Fruit fly (Drosophila melanogaster): Measurements from ENCODE around the gene eIF1A.
A peak's percentile ranks its signal among the peaks of the same experiment; 100 is the strongest.

Gene eIF1A

DNA sequence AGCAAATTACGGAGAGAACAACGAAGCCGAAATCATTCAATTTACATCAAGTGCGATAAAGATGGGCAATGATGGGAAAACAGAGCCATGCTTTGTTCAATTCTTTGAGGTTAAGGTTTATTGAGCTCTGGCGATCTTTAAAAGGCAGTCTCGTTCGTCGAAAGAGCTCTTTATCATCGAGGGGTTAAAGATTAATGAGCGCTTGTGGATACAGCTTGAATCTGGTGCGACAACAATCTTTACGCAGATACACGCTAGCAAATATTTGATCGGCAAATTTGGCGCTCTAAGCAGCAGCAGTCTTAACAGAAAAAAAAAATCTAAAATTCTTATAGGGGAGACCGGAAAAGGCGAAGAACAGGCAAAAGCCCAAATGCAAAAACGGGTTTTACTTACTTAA, 21.6 kb downstream of the eIF1A start (continued):
- TF ChIP-seq CG6689 (GFP tag; IDR thresholded peaks at IDR 0.05), result no peak
- TF ChIP-seq trh (GFP tag; optimal IDR thresholded peaks at IDR 0.05), result no peak
- no peak for TF ChIP-seq CG17829 (tag; optimal IDR thresholded peaks at IDR 0.05)
- no peak for TF ChIP-seq nau (GFP tag; optimal IDR thresholded peaks at IDR 0.05)
- TF ChIP-seq CG1832 (GFP tag; optimal IDR thresholded peaks at IDR 0.05), result no peak
- TF ChIP-seq unpg (GFP tag; optimal IDR thresholded peaks at IDR 0.05), result no peak
- TF ChIP-seq bigmax (GFP tag; optimal IDR thresholded peaks at IDR 0.05), result peak; percentile 53
- TF ChIP-seq Hmx (GFP tag; optimal IDR thresholded peaks at IDR 0.05), result no peak
- TF ChIP-seq pnt (GFP tag; optimal IDR thresholded peaks at IDR 0.05), result no peak
- TF ChIP-seq lilli (GFP tag; optimal IDR thresholded peaks at IDR 0.05), result peak; percentile 20
- TF ChIP-seq CG17328 (GFP tag; IDR thresholded peaks at IDR 0.05), result no peak
- TF ChIP-seq nmo (GFP tag; optimal IDR thresholded peaks at IDR 0.05), result no peak
- TF ChIP-seq CoRest (tag; optimal IDR thresholded peaks at IDR 0.05), result no peak
- TF ChIP-seq bsh (GFP tag; optimal IDR thresholded peaks at IDR 0.05), result no peak
- TF ChIP-seq CG18011 (GFP tag; optimal IDR thresholded peaks at IDR 0.05), result no peak
- TF ChIP-seq sug (tag; optimal IDR thresholded peaks at IDR 0.05), result no peak
- TF ChIP-seq CG12236 (GFP tag; optimal IDR thresholded peaks at IDR 0.05), result no peak
- no peak for TF ChIP-seq Oaz (GFP tag; IDR thresholded peaks at IDR 0.05)
- TF ChIP-seq Fer2 (tag; optimal IDR thresholded peaks at IDR 0.05), result no peak
- no peak for TF ChIP-seq Hsf (GFP tag; optimal IDR thresholded peaks at IDR 0.05)
- TF ChIP-seq cato (GFP tag; optimal IDR thresholded peaks at IDR 0.05; ENCODE audit: borderline replicate concordance), result no peak
- no peak for TF ChIP-seq Gsc (GFP tag; IDR thresholded peaks at IDR 0.05)
- no peak for TF ChIP-seq chm (GFP tag; IDR thresholded peaks at IDR 0.05)
- TF ChIP-seq en (GFP tag; optimal IDR thresholded peaks at IDR 0.05), result no peak
- TF ChIP-seq CG11085 (GFP tag; IDR thresholded peaks at IDR 0.05), result no peak
- TF ChIP-seq CG13424 (tag; optimal IDR thresholded peaks at IDR 0.05), result no peak
- TF ChIP-seq fd3F (GFP tag; optimal IDR thresholded peaks at IDR 0.05), result peak; percentile 36
- no peak for TF ChIP-seq TFAM (GFP tag; optimal IDR thresholded peaks at IDR 0.05)
- TF ChIP-seq unc-4 (GFP tag; IDR thresholded peaks at IDR 0.05; ENCODE audit: partially characterized antibody), result no peak
- TF ChIP-seq mam (GFP tag; optimal IDR thresholded peaks at IDR 0.05), result no peak
- TF ChIP-seq CG11560 (tag; IDR thresholded peaks at IDR 0.05), result no peak
- no peak for TF ChIP-seq Aef1 (GFP tag; IDR thresholded peaks at IDR 0.05)
- peak; percentile 4 for TF ChIP-seq CG6813 (GFP tag; optimal IDR thresholded peaks at IDR 0.05)
- no peak for TF ChIP-seq ERR (GFP tag; optimal IDR thresholded peaks at IDR 0.05)
- TF ChIP-seq tx (GFP tag; optimal IDR thresholded peaks at IDR 0.05), result no peak
- no peak for TF ChIP-seq Ravus (GFP tag; IDR thresholded peaks at IDR 0.05)
- TF ChIP-seq tup (GFP tag; optimal IDR thresholded peaks at IDR 0.05), result no peak
- no peak for TF ChIP-seq CG31365 (tag; optimal IDR thresholded peaks at IDR 0.05)
- TF ChIP-seq Hr78 (GFP tag; optimal IDR thresholded peaks at IDR 0.05), result no peak
- TF ChIP-seq Blimp-1 (GFP tag; optimal IDR thresholded peaks at IDR 0.05), result no peak
- no peak for TF ChIP-seq wor (GFP tag; IDR thresholded peaks at IDR 0.05)
- no peak for TF ChIP-seq CG8478 (optimal IDR thresholded peaks at IDR 0.05)
- no peak for TF ChIP-seq CG18262 (tag; optimal IDR thresholded peaks at IDR 0.05)
- no peak for TF ChIP-seq hth (optimal IDR thresholded peaks at IDR 0.05)
- TF ChIP-seq CG16813 (GFP tag; IDR thresholded peaks at IDR 0.05; ENCODE audit: partially characterized antibody), result no peak
- TF ChIP-seq HLHmδ (GFP tag; optimal IDR thresholded peaks at IDR 0.05), result no peak
- peak; percentile 20 for TF ChIP-seq Dek (tag; optimal IDR thresholded peaks at IDR 0.05)
- no peak for TF ChIP-seq Hand (GFP tag; optimal IDR thresholded peaks at IDR 0.05)
- TF ChIP-seq pros (GFP tag; optimal IDR thresholded peaks at IDR 0.05), result no peak
- no peak for TF ChIP-seq slp2 (GFP tag; optimal IDR thresholded peaks at IDR 0.05)
- TF ChIP-seq ewg (GFP tag; optimal IDR thresholded peaks at IDR 0.05), result no peak
- no peak for TF ChIP-seq tio (GFP tag; optimal IDR thresholded peaks at IDR 0.05)
